Fruit fly (Drosophila melanogaster) whole organism, pupa: Measurements from ENCODE around the gene CG11374.

Experiments used
- CG10348 ChIP-seq: fragments of 200-800 bp; sonication (Bioruptor generic); IDR thresholded peaks from 2 replicates; pipeline ENCODE4 v1.3.6; 2022; ENCODE audit warnings: missing biosample characterization, missing genetic modification characterization
- CG12605 ChIP-seq: fragments of 200-800 bp; sonication (Bioruptor generic); IDR thresholded peaks from 2 replicates; pipeline ENCODE4 v1.3.6; 2022; ENCODE audit warnings: missing biosample characterization, missing genetic modification characterization
- CG13204 ChIP-seq: fragments of 200-800 bp; sonication (Bioruptor generic); optimal IDR thresholded peaks from 2 replicates; lab custom pipeline; 2018; ENCODE audit warnings: missing biosample characterization, mild to moderate bottlenecking, missing genetic modification characterization, moderate library complexity
- CG14655 ChIP-seq: fragments of 200-800 bp; sonication (Bioruptor generic); optimal IDR thresholded peaks from 3 replicates; lab custom pipeline; 2017; ENCODE audit warnings: mild to moderate bottlenecking, missing biosample characterization, missing genetic modification reagents, missing genetic modification characterization
- CG15710 ChIP-seq: fragments of 200-800 bp; sonication (Bioruptor generic); optimal IDR thresholded peaks from 2 replicates; lab custom pipeline; 2018; ENCODE audit warnings: missing biosample characterization, mild to moderate bottlenecking, missing genetic modification characterization, moderate library complexity
- CG17806 ChIP-seq: fragments of 200-800 bp; sonication (Bioruptor generic); optimal IDR thresholded peaks from 2 replicates; lab custom pipeline; 2018; ENCODE audit warnings: missing biosample characterization, mild to moderate bottlenecking, missing genetic modification characterization, moderate library complexity
- CG32121 ChIP-seq: fragments of 200-800 bp; sonication (Bioruptor generic); IDR thresholded peaks from 2 replicates; pipeline ENCODE4 v1.3.6; 2022; ENCODE audit warnings: missing biosample characterization, missing genetic modification characterization
- CG34367 ChIP-seq: fragments of 200-800 bp; sonication (Bioruptor generic); optimal IDR thresholded peaks from 2 replicates; lab custom pipeline; 2018; ENCODE audit warnings: missing biosample characterization, mild to moderate bottlenecking, missing genetic modification characterization
- CG4496 ChIP-seq: fragments of 200-800 bp; sonication (Bioruptor generic); IDR thresholded peaks from 3 replicates; pipeline ENCODE4 v1.3.6; 2022; ENCODE audit warnings: missing biosample characterization, missing genetic modification characterization
- CG8159 ChIP-seq: fragments of 200-800 bp; sonication (Bioruptor generic); optimal IDR thresholded peaks from 3 replicates; lab custom pipeline; 2018; ENCODE audit warnings: missing biosample characterization, mild to moderate bottlenecking, missing genetic modification characterization, moderate library complexity
- CG8301 ChIP-seq: fragments of 200-800 bp; sonication (Bioruptor generic); optimal IDR thresholded peaks from 2 replicates; lab custom pipeline; 2018; ENCODE audit warnings: missing biosample characterization, mild to moderate bottlenecking, missing genetic modification characterization
- CG9948 ChIP-seq: fragments of 200-800 bp; sonication (Bioruptor generic); optimal IDR thresholded peaks from 2 replicates; lab custom pipeline; 2018; ENCODE audit warnings: missing biosample characterization, mild to moderate bottlenecking, missing genetic modification characterization, moderate library complexity
- D1 ChIP-seq: fragments of 200-800 bp; sonication (Bioruptor generic); optimal IDR thresholded peaks from 2 replicates; lab custom pipeline; 2018; ENCODE audit warnings: missing biosample characterization, mild to moderate bottlenecking, missing genetic modification characterization, moderate library complexity
- EcR ChIP-seq: fragments of 200-800 bp; sonication (Bioruptor generic); optimal IDR thresholded peaks from 3 replicates; lab custom pipeline; 2019; ENCODE audit warnings: missing biosample characterization, missing genetic modification characterization, mild to moderate bottlenecking, moderate library complexity, missing genetic modification reagents
- Ets98B ChIP-seq: fragments of 200-800 bp; sonication (Bioruptor generic); IDR thresholded peaks from 2 replicates; pipeline ENCODE4 v1.3.6; 2022; ENCODE audit warnings: missing biosample characterization, missing genetic modification characterization
- Pif1A ChIP-seq: fragments of 200-800 bp; sonication (Bioruptor generic); optimal IDR thresholded peaks from 3 replicates; lab custom pipeline; 2016; ENCODE audit warnings: missing biosample characterization, missing genetic modification characterization
- Pif1B ChIP-seq: fragments of 200-800 bp; sonication (Bioruptor generic); optimal IDR thresholded peaks from 3 replicates; lab custom pipeline; 2016; ENCODE audit warnings: missing biosample characterization, missing genetic modification characterization
- Snoo ChIP-seq: fragments of 200-800 bp; sonication (Bioruptor generic); optimal IDR thresholded peaks from 3 replicates; lab custom pipeline; 2017; ENCODE audit warnings: missing biosample characterization, mild to moderate bottlenecking, missing genetic modification characterization, inconsistent platforms
- fd96Ca ChIP-seq: fragments of 200-800 bp; sonication (Bioruptor generic); IDR thresholded peaks from 3 replicates; pipeline ENCODE4 v1.3.6; 2022; ENCODE audit warnings: missing biosample characterization, missing genetic modification characterization
- gl ChIP-seq: fragments of 200-800 bp; sonication (Bioruptor generic); optimal IDR thresholded peaks from 2 replicates; lab custom pipeline; 2018; ENCODE audit warnings: missing biosample characterization, mild to moderate bottlenecking, missing genetic modification characterization
- rn ChIP-seq: fragments of 200-800 bp; sonication (Bioruptor generic); IDR thresholded peaks from 2 replicates; pipeline ENCODE4 v1.3.6; 2022; ENCODE audit warnings: missing biosample characterization, missing genetic modification characterization

Gene CG11374

dm6 chr2L:120492-121455 is 44.6 kb downstream of the CG11374 start:
- TF ChIP-seq rn (GFP tag; lab: Robert Waterston, UW) (no peak), CG32121 (peak; percentile 12; the same call in 1 of the 2 replicates), CG34367 (tag; lab: Kevin White, UChicago) (no peak), CG14655 (GFP tag; lab: Kevin White, UChicago) (peak; percentile 28), CG8159 (tag; lab: Kevin White, UChicago) (no peak), CG12605 (no peak), Snoo (no peak), CG10348 (GFP tag; lab: Robert Waterston, UW) (no peak), gl (tag; lab: Kevin White, UChicago) (no peak), CG9948 (tag; lab: Kevin White, UChicago) (no peak), CG17806 (tag; lab: Kevin White, UChicago) (peak; percentile 26), Ets98B (no peak), EcR (GFP tag; lab: Kevin White, UChicago) (no peak), CG8301 (tag; lab: Kevin White, UChicago) (peak; percentile 49), CG13204 (no peak), CG4496 (GFP tag; lab: Robert Waterston, UW) (no peak), CG15710 (peak; percentile 17), fd96Ca (GFP tag; lab: Robert Waterston, UW) (no peak), D1 (tag; lab: Kevin White, UChicago) (no peak), Pif1B (GFP tag; lab: Kevin White, UChicago) (peak; percentile 30), Pif1A (GFP tag; lab: Kevin White, UChicago) (peak; percentile 56)
- TF ChIP-seq, all 21 proteins: peak for 7

dm6 chr2L:121456-121831 is 45.3 kb downstream of the CG11374 start, which contains the start of gene CG4822:
CG4822 (minus strand) TSS chr2L:121754.
- TF ChIP-seq CG4496 (GFP tag; lab: Robert Waterston, UW) (peak; percentile 73; the same call in 2 of the 3 replicates), fd96Ca (GFP tag; lab: Robert Waterston, UW) (peak; percentile 71; the same call in 1 of the 3 replicates), CG13204 (peak; percentile 33), gl (tag; lab: Kevin White, UChicago) (no peak), CG14655 (GFP tag; lab: Kevin White, UChicago) (no peak), Pif1A (GFP tag; lab: Kevin White, UChicago) (no peak), Snoo (no peak), D1 (tag; lab: Kevin White, UChicago) (no peak), EcR (GFP tag; lab: Kevin White, UChicago) (peak; percentile 87), CG34367 (tag; lab: Kevin White, UChicago) (no peak), CG9948 (tag; lab: Kevin White, UChicago) (no peak), CG8159 (tag; lab: Kevin White, UChicago) (no peak), Pif1B (GFP tag; lab: Kevin White, UChicago) (no peak), CG32121 (peak; percentile 42; the same call in 1 of the 2 replicates), CG12605 (peak; percentile 56), CG17806 (tag; lab: Kevin White, UChicago) (no peak), rn (GFP tag; lab: Robert Waterston, UW) (no peak), CG15710 (no peak), CG10348 (GFP tag; lab: Robert Waterston, UW) (no peak), CG8301 (tag; lab: Kevin White, UChicago) (no peak), Ets98B (peak; percentile 83; the same call in 1 of the 2 replicates)

dm6 chr2L:122167-123006 is 46.2 kb downstream of the CG11374 start:
- TF ChIP-seq CG14655 (GFP tag; lab: Kevin White, UChicago) (no peak), gl (tag; lab: Kevin White, UChicago) (no peak), CG4496 (GFP tag; lab: Robert Waterston, UW) (0 out of 3 replicates have a peak, but pooled peaks have one; percentile 7), Pif1B (GFP tag; lab: Kevin White, UChicago) (no peak), D1 (tag; lab: Kevin White, UChicago) (peak; percentile 21), CG15710 (no peak), CG8301 (tag; lab: Kevin White, UChicago) (no peak)

dm6 chr2L:123007-123327 is 46.8 kb downstream of the CG11374 start:
- TF ChIP-seq Pif1B (GFP tag; lab: Kevin White, UChicago) (no peak), CG4496 (GFP tag; lab: Robert Waterston, UW) (no peak), CG15710 (no peak), CG32121 (no peak), gl (tag; lab: Kevin White, UChicago) (no peak), CG8301 (tag; lab: Kevin White, UChicago) (no peak), EcR (GFP tag; lab: Kevin White, UChicago) (no peak), Ets98B (no peak), CG17806 (tag; lab: Kevin White, UChicago) (no peak), D1 (tag; lab: Kevin White, UChicago) (no peak), CG9948 (tag; lab: Kevin White, UChicago) (no peak), CG10348 (GFP tag; lab: Robert Waterston, UW) (no peak), CG34367 (tag; lab: Kevin White, UChicago) (no peak), Snoo (no peak), CG13204 (no peak), rn (GFP tag; lab: Robert Waterston, UW) (no peak), CG8159 (tag; lab: Kevin White, UChicago) (no peak), CG12605 (no peak), CG14655 (GFP tag; lab: Kevin White, UChicago) (no peak)
